Fruit fly (Drosophila melanogaster): ENCODE results near the gene CG9799.

Gene CG9799

dm6 chr3R:13374913-13375312, 13.6 kb downstream of the CG9799 start:
- TF ChIP-seq CG11617 (GFP tag; optimal IDR thresholded peaks at IDR 0.05) (no peak), tj (GFP tag; optimal IDR thresholded peaks at IDR 0.05) (no peak), CG14711 (tag; optimal IDR thresholded peaks at IDR 0.05) (no peak), Mnt (GFP tag; optimal IDR thresholded peaks at IDR 0.05) (no peak), CG7101 (tag; optimal IDR thresholded peaks at IDR 0.05) (no peak), kay (GFP tag; ENCODE audit: borderline replicate concordance) (no peak), Clk (GFP tag; optimal IDR thresholded peaks at IDR 0.05) (no peak), CG7045 (GFP tag; optimal IDR thresholded peaks at IDR 0.05) (no peak), bab1 (GFP tag; optimal IDR thresholded peaks at IDR 0.05) (no peak), ovo (GFP tag; optimal IDR thresholded peaks at IDR 0.05) (no peak), pad (GFP tag; optimal IDR thresholded peaks at IDR 0.05) (no peak)

- no peak for TF ChIP-seq pad (GFP tag; optimal IDR thresholded peaks at IDR 0.05)
- no peak for TF ChIP-seq CG1620 (GFP tag; optimal IDR thresholded peaks at IDR 0.05)
- peak; percentile 50 for TF ChIP-seq CG33017 (tag; optimal IDR thresholded peaks at IDR 0.05)
- no peak for TF ChIP-seq Crg-1 (GFP tag; optimal IDR thresholded peaks at IDR 0.05)
- TF ChIP-seq CG7101 (tag; optimal IDR thresholded peaks at IDR 0.05): peak; percentile 19
- TF ChIP-seq CG12768 (GFP tag; optimal IDR thresholded peaks at IDR 0.05): no peak
- no peak for TF ChIP-seq kay (GFP tag; ENCODE audit: borderline replicate concordance)
- TF ChIP-seq CG11617 (GFP tag; optimal IDR thresholded peaks at IDR 0.05): peak; percentile 3
These were observed 16.4 kb downstream of the CG9799 start, which contains the start of the genes Lip3 and CG34309 for dm6 chr3R:13371840-13372680. Gene Lip3 (minus strand): TSS chr3R:13371904. Gene CG34309 (plus strand): TSS chr3R:13372630.

- TF ChIP-seq cic (GFP tag; optimal IDR thresholded peaks at IDR 0.05): no peak
- peak; percentile 31 for TF ChIP-seq kay (GFP tag; ENCODE audit: borderline replicate concordance)
These were observed 19.2 kb downstream of the CG9799 start, which contains the start of gene CheA87a for dm6 chr3R:13369348-13369747. Gene CheA87a (plus strand): TSS chr3R:13369648.

- peak; percentile 11 for TF ChIP-seq ovo (GFP tag; optimal IDR thresholded peaks at IDR 0.05)
- TF ChIP-seq cic (GFP tag; optimal IDR thresholded peaks at IDR 0.05): no peak
- TF ChIP-seq pad (GFP tag; optimal IDR thresholded peaks at IDR 0.05): peak; percentile 52
- peak; percentile 43 for TF ChIP-seq CG14711 (tag; optimal IDR thresholded peaks at IDR 0.05)
- no peak for TF ChIP-seq Mnt (GFP tag; optimal IDR thresholded peaks at IDR 0.05)
- no peak for TF ChIP-seq kay (GFP tag; ENCODE audit: borderline replicate concordance)
- TF ChIP-seq CG7045 (GFP tag; optimal IDR thresholded peaks at IDR 0.05): peak; percentile 62
- peak; percentile 20 for TF ChIP-seq tj (GFP tag; optimal IDR thresholded peaks at IDR 0.05)
- peak; percentile 55 for TF ChIP-seq bab1 (GFP tag; optimal IDR thresholded peaks at IDR 0.05)
- no peak for TF ChIP-seq Clk (GFP tag; optimal IDR thresholded peaks at IDR 0.05)
- peak; percentile 58 for TF ChIP-seq CG33017 (tag; optimal IDR thresholded peaks at IDR 0.05)
- TF ChIP-seq CG1620 (GFP tag; optimal IDR thresholded peaks at IDR 0.05): peak; percentile 55
- TF ChIP-seq cnc (optimal IDR thresholded peaks at IDR 0.05): no peak
- no peak for TF ChIP-seq Crg-1 (GFP tag; optimal IDR thresholded peaks at IDR 0.05)
- TF ChIP-seq toe (GFP tag; optimal IDR thresholded peaks at IDR 0.05): peak; percentile 80
- TF ChIP-seq CG11617 (GFP tag; optimal IDR thresholded peaks at IDR 0.05): peak; percentile 81
- TF ChIP-seq CG7101 (tag; optimal IDR thresholded peaks at IDR 0.05): peak; percentile 57
- peak; percentile 57 for TF ChIP-seq CG12768 (GFP tag; optimal IDR thresholded peaks at IDR 0.05)
- peak; percentile 70 for TF ChIP-seq Hr96 (GFP tag; optimal IDR thresholded peaks at IDR 0.05)
- TF ChIP-seq CG5204 (GFP tag; optimal IDR thresholded peaks at IDR 0.05): peak; percentile 83
These were observed 21.7 kb downstream of the CG9799 start, which contains the start of gene Elp6 for dm6 chr3R:13366561-13367518. Gene Elp6 (minus strand): TSS chr3R:13366910.

- no peak for TF ChIP-seq toe (GFP tag; optimal IDR thresholded peaks at IDR 0.05)
- TF ChIP-seq CG14711 (tag; optimal IDR thresholded peaks at IDR 0.05): no peak
- no peak for TF ChIP-seq cic (GFP tag; optimal IDR thresholded peaks at IDR 0.05)
- no peak for TF ChIP-seq Hr96 (GFP tag; optimal IDR thresholded peaks at IDR 0.05)
- TF ChIP-seq CG7045 (GFP tag; optimal IDR thresholded peaks at IDR 0.05): no peak
- peak; percentile 56 for TF ChIP-seq kay (GFP tag; ENCODE audit: borderline replicate concordance)
These were observed 22.7 kb downstream of the CG9799 start for dm6 chr3R:13365665-13366414.
